Worm (Caenorhabditis elegans) whole organism, L4 larva: Measurements from ENCODE around the gene sra-27.

Experiments
- D1046.2 ChIP-seq: fragments of 200-800 bp; sonication (Bioruptor generic); IDR thresholded peaks from 2 replicates; pipeline ENCODE4 v1.3.6; 2022; ENCODE audit warnings: missing genetic modification characterization, missing compliant biosample characterization
- F44E2.7 ChIP-seq: fragments of 200-800 bp; sonication (Bioruptor generic); IDR thresholded peaks from 2 replicates; pipeline ENCODE4 v2.1.2; 2022; ENCODE audit warnings: missing genetic modification characterization, missing compliant biosample characterization
- T26A8.4 ChIP-seq: fragments of 200-800 bp; sonication (Bioruptor generic); IDR thresholded peaks from 2 replicates; pipeline ENCODE4 v1.3.6; 2022; ENCODE audit warnings: missing genetic modification characterization, missing compliant biosample characterization
- Y105C5A.15 ChIP-seq: fragments of 200-800 bp; sonication (Bioruptor generic); IDR thresholded peaks from 2 replicates; pipeline ENCODE4 v1.3.6; 2022; ENCODE audit warnings: missing genetic modification characterization, missing compliant biosample characterization
- Y48G9A.11 ChIP-seq: fragments of 200-800 bp; sonication (Bioruptor generic); IDR thresholded peaks from 2 replicates; pipeline ENCODE4 v1.3.6; 2022; ENCODE audit warnings: missing genetic modification reagents, missing genetic modification characterization, missing compliant biosample characterization
- ZK337.2 ChIP-seq: fragments of 200-800 bp; sonication (Bioruptor generic); IDR thresholded peaks from 2 replicates; pipeline ENCODE4 v1.3.6; 2022; ENCODE audit warnings: missing genetic modification reagents, missing genetic modification characterization, missing compliant biosample characterization
- aha-1 ChIP-seq: fragments of 150-350 bp; peaks from one replicate; lab custom pipeline; 2014; ENCODE audit warnings: missing biosample characterization, missing genetic modification characterization
- ama-1 ChIP-seq: fragments of 150-350 bp; optimal IDR thresholded peaks from 2 replicates; lab custom pipeline; 2014; ENCODE audit warnings: inconsistent platforms, mixed read lengths
- attf-4 ChIP-seq: sonication (generic microtip); optimal IDR thresholded peaks from 3 replicates; lab custom pipeline; 2017; ENCODE audit warnings: missing biosample characterization, missing genetic modification characterization
- ceh-20 ChIP-seq: fragments of 200-800 bp; sonication (Bioruptor generic); IDR thresholded peaks from 2 replicates; pipeline ENCODE4 v1.3.6; 2022; ENCODE audit warnings: missing genetic modification reagents, missing genetic modification characterization, missing compliant biosample characterization
- ceh-28 ChIP-seq: fragments of 150-350 bp; optimal IDR thresholded peaks from 2 replicates; lab custom pipeline; 2014; ENCODE audit warnings: missing biosample characterization, missing genetic modification reagents, missing genetic modification characterization
- ceh-32 ChIP-seq: sonication (generic microtip); optimal IDR thresholded peaks from 2 replicates; lab custom pipeline; 2016; ENCODE audit warnings: mild to moderate bottlenecking, missing genetic modification characterization, missing compliant biosample characterization; ENCODE audit not compliant: poor library complexity
- ces-1 ChIP-seq: fragments of 150-350 bp; sonication (generic microtip); optimal IDR thresholded peaks from 4 replicates; lab custom pipeline; 2014; ENCODE audit warnings: missing biosample characterization, missing genetic modification reagents, missing genetic modification characterization
- cey-2 ChIP-seq: sonication (generic microtip); optimal IDR thresholded peaks from 3 replicates; lab custom pipeline; 2017; ENCODE audit warnings: missing genetic modification characterization, mild to moderate bottlenecking, missing compliant biosample characterization, antibody characterized with exemption, borderline replicate concordance; ENCODE audit not compliant: insufficient read depth
- daf-16 ChIP-seq, 3 experiments: sonication (generic microtip); optimal IDR thresholded peaks; 2 replicates each; lab custom pipeline; 2016 to 2017; ENCODE audit warnings: missing genetic modification characterization in 3 of 3, missing genetic modification reagents in 3 of 3, mild to moderate bottlenecking in 2 of 3, missing compliant biosample characterization in 2 of 3, missing biosample characterization in 1 of 3, moderate library complexity in 1 of 3
- dmd-8 ChIP-seq: fragments of 200-800 bp; sonication (Bioruptor generic); IDR thresholded peaks from 2 replicates; pipeline ENCODE4 v1.3.6; 2022; ENCODE audit warnings: missing genetic modification characterization, missing compliant biosample characterization
- dmd-9 ChIP-seq: fragments of 200-800 bp; sonication (Bioruptor generic); IDR thresholded peaks from 2 replicates; pipeline ENCODE4 v1.3.6; 2022; ENCODE audit warnings: missing genetic modification reagents, missing genetic modification characterization, missing compliant biosample characterization
- dpl-1 ChIP-seq: fragments of 150-350 bp; optimal IDR thresholded peaks from 2 replicates; lab custom pipeline; 2014; ENCODE audit warnings: missing biosample characterization, missing genetic modification reagents, missing genetic modification characterization
- fkh-10 ChIP-seq: fragments of 150-350 bp; optimal IDR thresholded peaks from 2 replicates; lab custom pipeline; 2014; ENCODE audit warnings: missing biosample characterization, missing genetic modification reagents, missing genetic modification characterization
- fos-1 ChIP-seq: fragments of 150-350 bp; optimal IDR thresholded peaks from 2 replicates; lab custom pipeline; 2014; ENCODE audit warnings: missing biosample characterization, missing genetic modification characterization
- hif-1 ChIP-seq, 2 experiments: sonication (generic microtip); optimal IDR thresholded peaks; 2 replicates each; lab custom pipeline; 2016 to 2017; ENCODE audit warnings: missing compliant biosample characterization in 2 of 2, missing genetic modification characterization in 2 of 2, missing genetic modification reagents in 2 of 2, missing genotype in 2 of 2, mild to moderate bottlenecking in 1 of 2
- hlh-11 ChIP-seq: fragments of 200-800 bp; sonication (Bioruptor generic); optimal IDR thresholded peaks from 2 replicates; lab custom pipeline; 2018; ENCODE audit warnings: mild to moderate bottlenecking, missing genetic modification characterization, missing compliant biosample characterization
- hmg-1.1 ChIP-seq: fragments of 200-800 bp; sonication (Bioruptor generic); IDR thresholded peaks from 2 replicates; pipeline ENCODE4 v1.3.6; 2022; ENCODE audit warnings: missing genetic modification reagents, missing genetic modification characterization, missing compliant biosample characterization
- jun-1 ChIP-seq: fragments of 150-350 bp; optimal IDR thresholded peaks from 2 replicates; lab custom pipeline; 2014; ENCODE audit warnings: missing biosample characterization, missing genetic modification reagents, missing genetic modification characterization
- lin-13 ChIP-seq: fragments of 150-350 bp; optimal IDR thresholded peaks from 2 replicates; lab custom pipeline; 2014; ENCODE audit warnings: missing biosample characterization, missing genetic modification reagents, missing genetic modification characterization
- lin-29 ChIP-seq: fragments of 200-800 bp; sonication (Bioruptor generic); IDR thresholded peaks from 2 replicates; pipeline ENCODE4 v1.3.6; 2022; ENCODE audit warnings: missing genetic modification reagents, missing genetic modification characterization, missing compliant biosample characterization
- lin-39 ChIP-seq: fragments of 150-350 bp; optimal IDR thresholded peaks from 2 replicates; lab custom pipeline; 2014; ENCODE audit warnings: missing biosample characterization, missing genetic modification reagents, missing genetic modification characterization
- lir-3 ChIP-seq: sonication (generic microtip); optimal IDR thresholded peaks from 2 replicates; lab custom pipeline; 2016; ENCODE audit warnings: mild to moderate bottlenecking, missing genetic modification characterization, missing compliant biosample characterization
- lsy-2 ChIP-seq, 2 experiments: fragments of 150-350 bp in 1 of 2; sonication (generic microtip) in 1 of 2; optimal IDR thresholded peaks; 2 replicates each; lab custom pipeline; 2014 to 2017; ENCODE audit warnings: missing biosample characterization in 2 of 2, missing genetic modification characterization in 2 of 2
- mdl-1 ChIP-seq, 2 experiments: fragments of 150-350 bp in 1 of 2; sonication (generic microtip) in 1 of 2; optimal IDR thresholded peaks; 2 replicates each; lab custom pipeline; 2014 to 2017; ENCODE audit warnings: missing biosample characterization in 2 of 2, missing genetic modification characterization in 2 of 2
- mes-2 ChIP-seq: sonication (generic microtip); optimal IDR thresholded peaks from 2 replicates; lab custom pipeline; 2016; ENCODE audit warnings: missing genotype, mild to moderate bottlenecking, missing genetic modification characterization, missing compliant biosample characterization; ENCODE audit not compliant: poor library complexity, severe bottlenecking
- mxl-3 ChIP-seq: fragments of 200-800 bp; sonication (Bioruptor generic); optimal IDR thresholded peaks from 2 replicates; lab custom pipeline; 2018; ENCODE audit warnings: mild to moderate bottlenecking, missing genetic modification characterization, missing compliant biosample characterization
- nhr-28 ChIP-seq: fragments of 150-350 bp; optimal IDR thresholded peaks from 2 replicates; lab custom pipeline; 2014; ENCODE audit warnings: missing biosample characterization, missing genetic modification characterization
- nhr-41 ChIP-seq: fragments of 200-800 bp; sonication (Bioruptor generic); IDR thresholded peaks from 2 replicates; pipeline ENCODE4 v1.3.6; 2022; ENCODE audit warnings: missing genetic modification reagents, missing genetic modification characterization, missing compliant biosample characterization
- nhr-42 ChIP-seq: fragments of 200-800 bp; sonication (Bioruptor generic); IDR thresholded peaks from 2 replicates; pipeline ENCODE4 v1.3.6; 2022; ENCODE audit warnings: missing genetic modification characterization, missing compliant biosample characterization
- nhr-6 ChIP-seq: fragments of 150-350 bp; optimal IDR thresholded peaks from 2 replicates; lab custom pipeline; 2014; ENCODE audit warnings: missing biosample characterization, missing genetic modification characterization
- php-3 ChIP-seq: fragments of 200-800 bp; sonication (Bioruptor generic); IDR thresholded peaks from 2 replicates; pipeline ENCODE4 v1.3.6; 2022; ENCODE audit warnings: missing genetic modification reagents, missing genetic modification characterization, missing compliant biosample characterization
- saeg-2 ChIP-seq: fragments of 200-800 bp; sonication (Bioruptor generic); IDR thresholded peaks from 2 replicates; pipeline ENCODE4 v1.3.6; 2022; ENCODE audit warnings: missing genetic modification reagents, missing genetic modification characterization, missing compliant biosample characterization
- skn-1 ChIP-seq: fragments of 150-350 bp; optimal IDR thresholded peaks from 2 replicates; lab custom pipeline; 2014; ENCODE audit warnings: missing biosample characterization, missing genetic modification characterization
- spr-1 ChIP-seq: sonication (generic microtip); optimal IDR thresholded peaks from 2 replicates; lab custom pipeline; 2016; ENCODE audit warnings: mild to moderate bottlenecking, missing genetic modification characterization, missing compliant biosample characterization
- spr-3 ChIP-seq: fragments of 200-800 bp; sonication (Bioruptor generic); optimal IDR thresholded peaks from 2 replicates; lab custom pipeline; 2018; ENCODE audit warnings: mild to moderate bottlenecking, missing genetic modification characterization, missing compliant biosample characterization
- tag-97 ChIP-seq: fragments of 200-800 bp; sonication (Bioruptor generic); IDR thresholded peaks from 2 replicates; pipeline ENCODE4 v1.3.6; 2022; ENCODE audit warnings: missing genetic modification characterization, missing compliant biosample characterization
- unc-130 ChIP-seq: sonication (generic microtip); optimal IDR thresholded peaks from 2 replicates; lab custom pipeline; 2016; ENCODE audit warnings: missing genetic modification reagents, missing genetic modification characterization, missing compliant biosample characterization
- unc-62 ChIP-seq, 3 experiments: fragments of 150-350 bp in 1 of 3; sonication (generic microtip); optimal IDR thresholded peaks in 2 of 3; peaks in 1 of 3; 1 replicate in 1 of 3; 2 replicates in 2 of 3; lab custom pipeline; 2014 to 2017; ENCODE audit warnings: missing biosample characterization in 3 of 3, missing genetic modification characterization in 3 of 3, missing genetic modification reagents in 3 of 3, missing genotype in 1 of 3
- vab-7 ChIP-seq: fragments of 200-800 bp; sonication (Bioruptor generic); IDR thresholded peaks from 2 replicates; pipeline ENCODE4 v1.3.6; 2022; ENCODE audit warnings: missing genetic modification reagents, missing genetic modification characterization, missing compliant biosample characterization
- zag-1 ChIP-seq: fragments of 150-350 bp; optimal IDR thresholded peaks from 2 replicates; lab custom pipeline; 2014; ENCODE audit warnings: missing biosample characterization, missing genetic modification characterization
- zfp-3 ChIP-seq: fragments of 200-800 bp; sonication (Bioruptor generic); conservative IDR thresholded peaks from 2 replicates; pipeline ENCODE4 v1.3.6; 2022; ENCODE audit warnings: missing genetic modification reagents, missing genetic modification characterization, missing compliant biosample characterization
- ztf-7 ChIP-seq: fragments of 150-350 bp; optimal IDR thresholded peaks from 2 replicates; lab custom pipeline; 2014; ENCODE audit warnings: missing biosample characterization, missing genetic modification characterization

Gene sra-27

ce11 chrII:6588605-6589292 lies 19.9 kb downstream of the sra-27 start, which contains the start of gene icd-1:
Gene icd-1 (minus strand): TSS chrII:6588655.
- peak; percentile 17 for TF ChIP-seq ceh-32 (tag; lab: Kevin White, UChicago)
- peak; percentile 72 for TF ChIP-seq lin-29
- peak; percentile 47 for TF ChIP-seq ceh-28 (tag; lab: Kevin White, UChicago)
- peak; percentile 91 to 95 for TF ChIP-seq lsy-2 (tag; optimal IDR thresholded peaks at IDR 0.05; lab: Kevin White, UChicago)
- TF ChIP-seq Y48G9A.11 (GFP tag; lab: Robert Waterston, UW), result peak; percentile 73
- TF ChIP-seq hmg-1.1, result peak; percentile 88
- TF ChIP-seq tag-97, result 0 out of 2 replicates have a peak, but pooled peaks have one; percentile 37
- peak; percentile 72 for TF ChIP-seq mxl-3 (GFP tag; lab: Kevin White, UChicago)
- peak; percentile 89 for TF ChIP-seq ceh-20
- peak; percentile 90 for TF ChIP-seq nhr-28 (tag; lab: Kevin White, UChicago)
- peak; percentile 83 for TF ChIP-seq dpl-1 (GFP tag; lab: Kevin White, UChicago)
- peak; percentile 89 for TF ChIP-seq unc-130 (GFP tag; lab: Kevin White, UChicago)
- TF ChIP-seq unc-62 (GFP tag; optimal IDR thresholded peaks at IDR 0.05 in 1 of 2; lab: Kevin White, UChicago), result peak in 1 of 2 experiments; percentile 98
- TF ChIP-seq unc-62 (tag; optimal IDR thresholded peaks at IDR 0.05; lab: Kevin White, UChicago), result no peak
- peak; percentile 55; the same call in 1 of the 2 replicates for TF ChIP-seq dmd-8 (GFP tag; lab: Robert Waterston, UW)
- TF ChIP-seq T26A8.4 (GFP tag; lab: Robert Waterston, UW), result peak; percentile 94
- TF ChIP-seq ZK337.2 (GFP tag; lab: Robert Waterston, UW), result no peak
- TF ChIP-seq zag-1 (tag; lab: Kevin White, UChicago), result peak; percentile 65
- peak; percentile 56 to 77 for TF ChIP-seq mdl-1 (tag; optimal IDR thresholded peaks at IDR 0.05; lab: Kevin White, UChicago)
- TF ChIP-seq hlh-11 (tag; lab: Kevin White, UChicago), result peak; percentile 97
- TF ChIP-seq spr-1 (tag; lab: Kevin White, UChicago), result peak; percentile 81
- TF ChIP-seq D1046.2 (GFP tag; lab: Robert Waterston, UW), result peak; percentile 58; the same call in 1 of the 2 replicates
- TF ChIP-seq nhr-41 (GFP tag; lab: Robert Waterston, UW), result peak; percentile 62; the same call in 1 of the 2 replicates
- TF ChIP-seq ama-1 (lab: Kevin White, UChicago), result no peak
- peak; percentile 99 for TF ChIP-seq aha-1
- TF ChIP-seq hif-1 (tag; optimal IDR thresholded peaks at IDR 0.05; lab: Kevin White, UChicago), result peak; percentile 47 to 83
- no peak for TF ChIP-seq F44E2.7 (GFP tag; lab: Robert Waterston, UW)
- no peak for TF ChIP-seq cey-2 (tag; lab: Kevin White, UChicago)
- peak; percentile 78 for TF ChIP-seq ztf-7 (tag; lab: Kevin White, UChicago)
- TF ChIP-seq jun-1 (tag; lab: Kevin White, UChicago), result peak; percentile 79
- no peak for TF ChIP-seq dmd-9 (GFP tag; lab: Robert Waterston, UW)
- peak; percentile 78 for TF ChIP-seq saeg-2 (GFP tag; lab: Robert Waterston, UW)
- peak; percentile 44; the same call in 1 of the 2 replicates for TF ChIP-seq vab-7 (GFP tag; lab: Robert Waterston, UW)
- TF ChIP-seq fos-1, result peak; percentile 78
- no peak for TF ChIP-seq attf-4 (tag; lab: Kevin White, UChicago)
- TF ChIP-seq daf-16 (GFP tag; optimal IDR thresholded peaks at IDR 0.05; lab: Kevin White, UChicago), result peak; percentile 15 to 88
- TF ChIP-seq daf-16 (tag; optimal IDR thresholded peaks at IDR 0.05; lab: Kevin White, UChicago), result peak; percentile 57
- peak; percentile 92 for TF ChIP-seq lin-13 (GFP tag; lab: Kevin White, UChicago)
- peak; percentile 57 for TF ChIP-seq nhr-6 (tag; lab: Kevin White, UChicago)
- peak; percentile 80; the same call in 1 of the 2 replicates for TF ChIP-seq nhr-42 (GFP tag; lab: Robert Waterston, UW)
- TF ChIP-seq Y105C5A.15 (GFP tag; lab: Robert Waterston, UW), result no peak; the same call in 1 of the 2 replicates
- TF ChIP-seq zfp-3 (GFP tag; lab: Robert Waterston, UW), result peak; percentile 63; the same call in 1 of the 2 replicates
- TF ChIP-seq fkh-10, result peak; percentile 78
- peak; percentile 7 for TF ChIP-seq lir-3 (tag; lab: Kevin White, UChicago)
- peak; percentile 93 for TF ChIP-seq php-3 (GFP tag; lab: Robert Waterston, UW)
- peak; percentile 71 for TF ChIP-seq spr-3 (GFP tag; lab: Kevin White, UChicago)
- no peak for TF ChIP-seq ces-1 (GFP tag; lab: Kevin White, UChicago)
- TF ChIP-seq lin-39 (tag; lab: Kevin White, UChicago), result no peak
- no peak for TF ChIP-seq skn-1 (tag; lab: Kevin White, UChicago)
- TF ChIP-seq mes-2 (tag; lab: Kevin White, UChicago), result peak; percentile 92
